Fruit fly (Drosophila melanogaster) whole organism, embryonic: ENCODE measurements around the gene Shc.
A peak's percentile ranks its signal among the peaks of the same experiment; 100 is the strongest.

ENCODE experiments used
- ATbp ChIP-seq: fragments of 200-800 bp; sonication (Bioruptor generic); optimal IDR thresholded peaks from 2 replicates; lab custom pipeline; 2017; ENCODE audit warnings: missing biosample characterization, mild to moderate bottlenecking, missing genetic modification characterization, missing genetic modification reagents
- Aef1 ChIP-seq: fragments of 200-800 bp; sonication (Bioruptor generic); IDR thresholded peaks from 3 replicates; pipeline ENCODE4 v1.3.6; 2022; ENCODE audit warnings: missing biosample characterization, missing genetic modification characterization
- Awh ChIP-seq: fragments of 200-800 bp; sonication (Bioruptor generic); IDR thresholded peaks from 2 replicates; pipeline ENCODE4, ENCODE4 v1.3.6; 2022; ENCODE audit warnings: missing biosample characterization, missing genetic modification characterization
- CG10462 ChIP-seq: fragments of 200-800 bp; sonication (Bioruptor generic); optimal IDR thresholded peaks from 2 replicates; lab custom pipeline; 2016; ENCODE audit warnings: missing biosample characterization, missing genetic modification characterization
- CG10979 ChIP-seq: fragments of 200-800 bp; sonication (Bioruptor generic); optimal IDR thresholded peaks from 2 replicates; lab custom pipeline; 2018; ENCODE audit warnings: missing biosample characterization, mild to moderate bottlenecking, missing genetic modification characterization, moderate library complexity
- CG12155 ChIP-seq: fragments of 200-800 bp; sonication (Bioruptor generic); optimal IDR thresholded peaks from 3 replicates; lab custom pipeline; 2016; ENCODE audit warnings: missing biosample characterization, missing genetic modification characterization
- CG12299 ChIP-seq: fragments of 200-800 bp; sonication (Bioruptor generic); optimal IDR thresholded peaks from 2 replicates; lab custom pipeline; 2018; ENCODE audit warnings: missing biosample characterization, mild to moderate bottlenecking, missing genetic modification characterization
- CG13624 ChIP-seq: fragments of 200-800 bp; sonication (Bioruptor generic); optimal IDR thresholded peaks from 2 replicates; lab custom pipeline; 2016; ENCODE audit warnings: missing biosample characterization, missing genetic modification characterization
- CG13775 ChIP-seq: fragments of 200-800 bp; sonication (Bioruptor generic); optimal IDR thresholded peaks from 3 replicates; lab custom pipeline; 2017; ENCODE audit warnings: missing biosample characterization, mild to moderate bottlenecking, missing genetic modification characterization
- CG13894 ChIP-seq: fragments of 200-800 bp; sonication (Bioruptor generic); optimal IDR thresholded peaks from 3 replicates; lab custom pipeline; 2018; ENCODE audit warnings: missing biosample characterization, mild to moderate bottlenecking, missing genetic modification characterization, moderate library complexity
- CG15073 ChIP-seq: fragments of 200-800 bp; sonication (Bioruptor generic); optimal IDR thresholded peaks from 2 replicates; lab custom pipeline; 2016; ENCODE audit warnings: missing biosample characterization, missing genetic modification characterization
- CG17802 ChIP-seq: fragments of 200-800 bp; sonication (Bioruptor generic); optimal IDR thresholded peaks from 2 replicates; lab custom pipeline; 2018; ENCODE audit warnings: missing biosample characterization, mild to moderate bottlenecking, missing genetic modification characterization, moderate library complexity
- CG18262 ChIP-seq: fragments of 200-800 bp; optimal IDR thresholded peaks from 3 replicates; lab custom pipeline; 2019; ENCODE audit warnings: missing biosample characterization, mild to moderate bottlenecking, missing genetic modification characterization, moderate library complexity
- CG2120 ChIP-seq: fragments of 200-800 bp; sonication (Bioruptor generic); optimal IDR thresholded peaks from 3 replicates; lab custom pipeline; 2016; ENCODE audit warnings: missing biosample characterization, missing genetic modification characterization
- CG32772 ChIP-seq: fragments of 200-800 bp; sonication (Bioruptor generic); IDR thresholded peaks from 2 replicates; pipeline ENCODE4 v1.3.6; 2022; ENCODE audit warnings: missing biosample characterization, missing genetic modification characterization
- CG34422 ChIP-seq: fragments of 200-800 bp; sonication (Bioruptor generic); IDR thresholded peaks from 3 replicates; pipeline ENCODE4 v1.3.6; 2022; ENCODE audit warnings: missing biosample characterization, missing genetic modification characterization
- CG4360 ChIP-seq: fragments of 200-800 bp; sonication (Bioruptor generic); IDR thresholded peaks from 2 replicates; pipeline ENCODE4 v1.3.6; 2022; ENCODE audit warnings: missing biosample characterization, missing genetic modification characterization
- CG5180 ChIP-seq: fragments of 200-800 bp; sonication (Bioruptor generic); optimal IDR thresholded peaks from 3 replicates; lab custom pipeline; 2017; ENCODE audit warnings: missing biosample characterization, missing genetic modification characterization, mild to moderate bottlenecking, moderate library complexity, missing genetic modification reagents
- CG6272 ChIP-seq: fragments of 200-800 bp; sonication (Bioruptor generic); IDR thresholded peaks from 2 replicates; pipeline ENCODE4 v1.3.6; 2022; ENCODE audit warnings: missing biosample characterization, missing genetic modification characterization
- CG7745 ChIP-seq: fragments of 200-800 bp; sonication (Bioruptor generic); optimal IDR thresholded peaks from 2 replicates; lab custom pipeline; 2018; ENCODE audit warnings: missing biosample characterization, mild to moderate bottlenecking, missing genetic modification characterization, moderate library complexity
- CG8765 ChIP-seq: fragments of 200-800 bp; sonication (Bioruptor generic); IDR thresholded peaks from 2 replicates; pipeline ENCODE4 v1.3.6; 2022; ENCODE audit warnings: missing biosample characterization, missing genetic modification characterization
- CHES-1-like ChIP-seq: fragments of 200-800 bp; sonication (Bioruptor generic); optimal IDR thresholded peaks from 2 replicates; lab custom pipeline; 2016; ENCODE audit warnings: missing biosample characterization, missing genetic modification characterization
- Doc3 ChIP-seq: fragments of 200-800 bp; sonication (Bioruptor generic); IDR thresholded peaks from 3 replicates; pipeline ENCODE4 v1.3.6; 2022; ENCODE audit warnings: missing biosample characterization, missing genetic modification characterization; ENCODE audit not compliant: partially characterized antibody
- E2f1 ChIP-seq: fragments of 200-800 bp; sonication (Bioruptor generic); IDR thresholded peaks from 2 replicates; pipeline ENCODE4 v1.3.6; 2022; ENCODE audit warnings: missing biosample characterization, missing genetic modification characterization
- E2f2 ChIP-seq: fragments of 200-800 bp; sonication (Bioruptor generic); IDR thresholded peaks from 2 replicates; pipeline ENCODE4 v1.3.6; 2022; ENCODE audit warnings: missing biosample characterization, missing genetic modification characterization
- Eip74EF ChIP-seq, 2 experiments: fragments of 200-800 bp in 1 of 2; fragments of >200 bp in 1 of 2; sonication (Bioruptor generic) in 1 of 2; optimal IDR thresholded peaks; 2 replicates each; lab custom pipeline; 2017 to 2019; ENCODE audit warnings: missing biosample characterization in 2 of 2, missing genetic modification characterization in 2 of 2, mild to moderate bottlenecking in 1 of 2, moderate library complexity in 1 of 2
- HHEX ChIP-seq: fragments of 200-800 bp; sonication (Bioruptor generic); optimal IDR thresholded peaks from 3 replicates; lab custom pipeline; 2017; ENCODE audit warnings: missing biosample characterization, mild to moderate bottlenecking, missing genetic modification characterization, missing genetic modification reagents
- HLH54F ChIP-seq: fragments of 200-800 bp; sonication (Bioruptor generic); optimal IDR thresholded peaks from 3 replicates; lab custom pipeline; 2016; ENCODE audit warnings: missing biosample characterization, missing genetic modification characterization
- Max ChIP-seq: fragments of 200-800 bp; sonication (Bioruptor generic); optimal IDR thresholded peaks from 2 replicates; lab custom pipeline; 2016; ENCODE audit warnings: missing biosample characterization, mild to moderate bottlenecking, missing genetic modification characterization
- NC2β ChIP-seq: fragments of 200-800 bp; sonication (Bioruptor generic); optimal IDR thresholded peaks from 2 replicates; lab custom pipeline; 2016; ENCODE audit warnings: missing biosample characterization, missing genetic modification characterization
- Nf-YA ChIP-seq: fragments of 200-800 bp; sonication (Bioruptor generic); IDR thresholded peaks from 2 replicates; pipeline ENCODE4 v1.3.6; 2022; ENCODE audit warnings: missing biosample characterization, missing genetic modification characterization
- Oaz ChIP-seq: fragments of 200-800 bp; sonication (Bioruptor generic); IDR thresholded peaks from 2 replicates; pipeline ENCODE4 v1.3.6; 2022; ENCODE audit warnings: missing biosample characterization, missing genetic modification characterization
- Rfx ChIP-seq: fragments of 200-800 bp; sonication (Bioruptor generic); IDR thresholded peaks from 2 replicates; pipeline ENCODE4 v1.3.6; 2022; ENCODE audit warnings: missing biosample characterization, missing genetic modification characterization
- Sin3A ChIP-seq: fragments of >200 bp; optimal IDR thresholded peaks from 2 replicates; lab custom pipeline; 2018
- Sox100B ChIP-seq: fragments of 200-800 bp; sonication (Bioruptor generic); optimal IDR thresholded peaks from 3 replicates; lab custom pipeline; 2018; ENCODE audit warnings: missing biosample characterization, mild to moderate bottlenecking, missing genetic modification characterization
- ase ChIP-seq: fragments of 200-800 bp; sonication (Bioruptor generic); IDR thresholded peaks from 3 replicates; pipeline ENCODE4 v1.3.6; 2022; ENCODE audit warnings: missing biosample characterization, missing genetic modification characterization
- az2 ChIP-seq: fragments of 200-800 bp; sonication (Bioruptor generic); optimal IDR thresholded peaks from 3 replicates; lab custom pipeline; 2016; ENCODE audit warnings: missing biosample characterization, missing genetic modification characterization
- dan ChIP-seq: fragments of 200-800 bp; sonication (Bioruptor generic); IDR thresholded peaks from 2 replicates; pipeline ENCODE4 v1.3.6; 2022; ENCODE audit warnings: missing biosample characterization, missing genetic modification characterization
- dysf ChIP-seq: fragments of 200-800 bp; sonication (Bioruptor generic); IDR thresholded peaks from 3 replicates; pipeline ENCODE4 v1.3.6; 2022; ENCODE audit warnings: missing biosample characterization, missing genetic modification characterization
- en ChIP-seq: fragments of 200-800 bp; sonication (Bioruptor generic); optimal IDR thresholded peaks from 2 replicates; lab custom pipeline; 2016; ENCODE audit warnings: missing biosample characterization, missing genetic modification characterization
- ewg ChIP-seq: fragments of 200-800 bp; sonication (Bioruptor generic); optimal IDR thresholded peaks from 3 replicates; lab custom pipeline; 2017; ENCODE audit warnings: mild to moderate bottlenecking, missing biosample characterization, missing genetic modification reagents, missing genetic modification characterization
- fd96Cb ChIP-seq: fragments of 200-800 bp; sonication (Bioruptor generic); optimal IDR thresholded peaks from 2 replicates; lab custom pipeline; 2018; ENCODE audit warnings: missing biosample characterization, mild to moderate bottlenecking, missing genetic modification characterization, moderate library complexity
- jing ChIP-seq: fragments of 200-800 bp; sonication (Bioruptor generic); optimal IDR thresholded peaks from 2 replicates; lab custom pipeline; 2018; ENCODE audit warnings: missing biosample characterization, mild to moderate bottlenecking, missing genetic modification characterization
- lmd ChIP-seq: fragments of 200-800 bp; sonication (Bioruptor generic); IDR thresholded peaks from 2 replicates; pipeline ENCODE4 v1.3.6; 2022; ENCODE audit warnings: missing biosample characterization, missing genetic modification characterization
- oc ChIP-seq: fragments of 200-800 bp; sonication (Bioruptor generic); optimal IDR thresholded peaks from 2 replicates; lab custom pipeline; 2018; ENCODE audit warnings: missing biosample characterization, mild to moderate bottlenecking, missing genetic modification characterization, moderate library complexity
- org-1 ChIP-seq: fragments of 200-800 bp; sonication (Bioruptor generic); optimal IDR thresholded peaks from 2 replicates; lab custom pipeline; 2017; ENCODE audit warnings: missing biosample characterization, missing genetic modification characterization
- sug ChIP-seq: fragments of 200-800 bp; optimal IDR thresholded peaks from 2 replicates; lab custom pipeline; 2019; ENCODE audit warnings: missing biosample characterization, mild to moderate bottlenecking, missing genetic modification characterization, moderate library complexity
- tgo ChIP-seq: fragments of 200-800 bp; sonication (Bioruptor generic); IDR thresholded peaks from 3 replicates; pipeline ENCODE4 v1.3.6; 2022; ENCODE audit warnings: missing biosample characterization, missing genetic modification characterization
- twi ChIP-seq: fragments of 200-800 bp; optimal IDR thresholded peaks from 2 replicates; lab custom pipeline; 2019; ENCODE audit warnings: missing biosample characterization, mild to moderate bottlenecking, missing genetic modification characterization, moderate library complexity

Shc gene

dm6 chr3L:9377198-9378035, 49.4 kb upstream of the Shc start, which contains the start of gene Hsp26 (continued):
- TF ChIP-seq dan (no peak), Doc3 (no peak), CG4360 (GFP tag; lab: Robert Waterston, UW) (peak; percentile 54), Nf-YA (peak; percentile 40; the same call in 1 of the 2 replicates), HHEX (GFP tag; lab: Kevin White, UChicago) (peak; percentile 72), ewg (GFP tag; lab: Kevin White, UChicago) (peak; percentile 93), Sox100B (GFP tag; lab: Kevin White, UChicago) (peak; percentile 67), CG13624 (GFP tag; lab: Kevin White, UChicago) (peak; percentile 87), oc (peak; percentile 86), az2 (GFP tag; lab: Kevin White, UChicago) (peak; percentile 85), ATbp (GFP tag; lab: Kevin White, UChicago) (peak; percentile 87), en (peak; percentile 88), tgo (GFP tag; lab: Robert Waterston, UW) (peak; percentile 82), CG5180 (GFP tag; lab: Kevin White, UChicago) (peak; percentile 54), CG13775 (GFP tag; lab: Kevin White, UChicago) (peak; percentile 73), sug (tag; lab: Kevin White, UChicago) (peak; percentile 53), HLH54F (peak; percentile 82), CG10462 (GFP tag; lab: Kevin White, UChicago) (peak; percentile 72), CG17802 (tag; lab: Kevin White, UChicago) (peak; percentile 27), CG10979 (tag; lab: Kevin White, UChicago) (peak; percentile 82), CG8765 (peak; percentile 22; the same call in 1 of the 2 replicates), ase (GFP tag; lab: Robert Waterston, UW) (peak; percentile 78), CG7745 (tag; lab: Kevin White, UChicago) (peak; percentile 28), Aef1 (GFP tag; lab: Robert Waterston, UW) (peak; percentile 77), CG18262 (peak; percentile 86), twi (peak; percentile 52), lmd (GFP tag; lab: Robert Waterston, UW) (peak; percentile 77), CG15073 (GFP tag; lab: Kevin White, UChicago) (peak; percentile 24), CG12155 (GFP tag; lab: Kevin White, UChicago) (peak; percentile 83), NC2β (GFP tag; lab: Kevin White, UChicago) (peak; percentile 78), Awh (GFP tag; lab: Robert Waterston, UW) (peak; percentile 75), CHES-1-like (GFP tag; lab: Kevin White, UChicago) (peak; percentile 81), dysf (peak; percentile 87), CG32772 (GFP tag; lab: Robert Waterston, UW) (peak; percentile 71), fd96Cb (tag; lab: Kevin White, UChicago) (peak; percentile 65), Sin3A (lab: Kevin White, UChicago) (no peak), Eip74EF (GFP tag; optimal IDR thresholded peaks at IDR 0.05; lab: Kevin White, UChicago) (peak in 1 of 2 experiments; percentile 80), CG12299 (tag; lab: Kevin White, UChicago) (peak; percentile 63), CG34422 (GFP tag; lab: Robert Waterston, UW) (peak; percentile 86; the same call in 2 of the 3 replicates), E2f2 (peak; percentile 68; the same call in 1 of the 2 replicates), Oaz (GFP tag; lab: Robert Waterston, UW) (peak; percentile 53; the same call in 1 of the 2 replicates), CG6272 (GFP tag; lab: Robert Waterston, UW) (peak; percentile 55; the same call in 1 of the 2 replicates), CG2120 (GFP tag; lab: Kevin White, UChicago) (peak; percentile 92), Max (GFP tag; lab: Kevin White, UChicago) (peak; percentile 69), org-1 (GFP tag; lab: Kevin White, UChicago) (peak; percentile 70), jing (GFP tag; lab: Kevin White, UChicago) (peak; percentile 57), Rfx (GFP tag; lab: Robert Waterston, UW) (peak; percentile 83), E2f1 (peak; percentile 86), CG13894 (tag; lab: Kevin White, UChicago) (peak; percentile 19)
